Fruit fly (Drosophila melanogaster) Kc167 (cell line): ENCODE measurements around the gene LysP.
"Not testable (repeated sequence)": the region's sequence is repeated elsewhere in the genome, so short reads cannot be mapped to it uniquely, and the experiment has no call there.

Source experiments
- Myc ChIP-seq: fragments of >200 bp; optimal IDR thresholded peaks from 2 replicates; lab custom pipeline; 2017; ENCODE audit warnings: missing external identifiers
- Sin3A ChIP-seq: fragments of >200 bp; optimal IDR thresholded peaks from 2 replicates; lab custom pipeline; 2018; ENCODE audit warnings: missing external identifiers
- h ChIP-seq: fragments of >200 bp; optimal IDR thresholded peaks from 3 replicates; lab custom pipeline; 2018; ENCODE audit warnings: missing external identifiers
- insv ChIP-seq: fragments of >200 bp; optimal IDR thresholded peaks from 3 replicates; lab custom pipeline; 2018; ENCODE audit warnings: missing external identifiers
- psq ChIP-seq: fragments of >200 bp; optimal IDR thresholded peaks from 2 replicates; lab custom pipeline; 2017; ENCODE audit warnings: missing external identifiers
- ttk ChIP-seq: sonication (Bioruptor generic); optimal IDR thresholded peaks from 2 replicates; lab custom pipeline; 2017; ENCODE audit warnings: missing external identifiers

LysP gene

DNA sequence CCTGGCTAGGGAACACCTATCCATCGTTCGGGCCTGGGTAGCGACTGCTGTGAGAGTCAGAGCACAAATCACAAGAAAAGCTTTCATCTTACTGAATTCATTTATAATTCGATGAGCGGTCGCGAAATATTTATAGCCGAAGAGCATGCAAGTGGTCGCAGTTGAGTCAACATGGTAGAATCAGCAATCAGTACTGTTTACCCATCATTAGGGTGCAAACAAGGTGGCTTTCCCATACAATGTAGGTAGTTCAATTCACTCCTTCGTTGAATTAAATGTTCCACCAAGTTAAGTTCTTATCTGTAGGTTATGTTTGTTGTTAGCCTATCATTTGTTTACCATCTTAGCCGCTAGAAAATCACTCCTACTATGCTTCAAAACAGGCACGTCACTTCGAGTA lies at the start of gene LysP:
Gene LysP, minus strand, starts transcription at position 101 of the 400 bp plus-strand sequence.
- no peak for TF ChIP-seq ttk (lab: Kevin White, UChicago)
- no peak for TF ChIP-seq Myc (lab: Kevin White, UChicago)
- TF ChIP-seq psq: no peak
- no peak for TF ChIP-seq h (lab: Kevin White, UChicago)
- no peak for TF ChIP-seq Sin3A
- no peak for TF ChIP-seq insv

DNA sequence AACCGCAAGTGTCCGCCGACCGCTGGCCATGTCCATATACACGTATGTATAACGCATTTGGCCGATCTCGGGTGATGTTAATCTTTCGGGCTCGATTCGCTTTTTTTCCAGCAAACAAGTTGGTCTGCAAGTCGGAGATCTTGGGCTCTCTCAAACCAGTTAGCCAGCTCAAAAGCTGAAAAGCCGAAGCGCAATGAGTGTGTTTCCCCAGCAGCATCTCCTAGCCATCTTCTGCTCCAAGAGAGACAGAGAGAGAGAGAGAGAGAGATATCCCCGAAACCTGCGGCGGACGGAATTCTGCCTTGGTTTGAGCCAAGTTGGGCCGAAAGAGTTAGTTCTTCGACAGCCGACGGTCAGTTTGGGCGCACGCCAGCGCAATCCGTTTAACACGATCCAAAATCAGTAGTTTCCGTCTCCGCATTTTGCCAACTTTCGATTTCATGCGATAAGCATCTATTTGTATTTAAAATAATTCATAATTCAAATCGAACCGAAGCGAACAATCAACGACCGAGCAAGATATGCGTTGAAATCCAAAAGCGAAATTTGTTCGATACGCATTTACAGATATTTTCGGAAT lies 47.0 kb upstream of the LysP start:
- no peak for TF ChIP-seq Sin3A
- TF ChIP-seq h (lab: Kevin White, UChicago): no peak
- TF ChIP-seq ttk (lab: Kevin White, UChicago): no peak
- TF ChIP-seq Myc (lab: Kevin White, UChicago): no peak
- no peak for TF ChIP-seq psq
- no peak for TF ChIP-seq insv

DNA sequence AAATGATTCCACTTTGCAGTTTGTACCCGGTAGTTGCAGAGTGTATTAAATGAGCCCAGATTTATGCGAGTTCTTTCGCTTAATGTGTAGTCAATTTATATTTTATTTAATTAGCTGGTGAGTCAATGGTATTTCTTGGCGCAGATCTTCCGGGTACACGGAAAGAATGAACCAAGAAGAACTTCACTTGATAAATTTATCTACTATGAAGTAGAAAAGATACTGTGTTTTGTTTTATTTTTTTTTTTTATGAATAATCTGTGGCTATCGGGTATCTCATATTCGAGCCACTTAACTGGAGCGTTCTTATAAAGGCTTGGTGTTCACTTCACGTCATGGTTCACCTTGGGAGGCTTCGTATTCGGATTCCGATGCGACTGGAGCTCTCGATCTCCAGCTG lies 46.5 kb upstream of the LysP start:
- no peak for TF ChIP-seq insv
- no peak for TF ChIP-seq ttk (lab: Kevin White, UChicago)
- TF ChIP-seq h (lab: Kevin White, UChicago): no peak
- TF ChIP-seq Myc (lab: Kevin White, UChicago): no peak
- TF ChIP-seq Sin3A: no peak
- no peak for TF ChIP-seq psq

DNA sequence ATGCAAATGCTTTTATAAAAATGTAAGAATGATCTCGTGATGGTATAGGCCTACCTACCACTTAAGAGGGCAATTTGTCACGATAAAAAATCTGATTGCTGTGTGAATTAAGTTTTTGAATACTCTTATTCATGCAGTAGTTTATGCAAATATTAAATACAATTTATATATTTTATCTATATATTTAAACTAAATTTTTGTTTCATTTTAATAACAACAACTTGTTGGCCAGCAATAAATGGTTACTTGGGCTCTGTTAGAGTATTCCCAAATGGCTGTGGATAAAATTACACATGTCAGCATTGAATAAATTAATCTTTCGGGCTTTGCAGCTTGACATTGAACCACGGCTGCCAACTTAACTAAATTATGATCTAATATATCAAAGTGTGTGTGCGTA lies 40.1 kb upstream of the LysP start:
- TF ChIP-seq psq: no peak
- no peak for TF ChIP-seq Myc (lab: Kevin White, UChicago)
- TF ChIP-seq h (lab: Kevin White, UChicago): no peak
- no peak for TF ChIP-seq ttk (lab: Kevin White, UChicago)
- TF ChIP-seq Sin3A: no peak
- no peak for TF ChIP-seq insv

DNA sequence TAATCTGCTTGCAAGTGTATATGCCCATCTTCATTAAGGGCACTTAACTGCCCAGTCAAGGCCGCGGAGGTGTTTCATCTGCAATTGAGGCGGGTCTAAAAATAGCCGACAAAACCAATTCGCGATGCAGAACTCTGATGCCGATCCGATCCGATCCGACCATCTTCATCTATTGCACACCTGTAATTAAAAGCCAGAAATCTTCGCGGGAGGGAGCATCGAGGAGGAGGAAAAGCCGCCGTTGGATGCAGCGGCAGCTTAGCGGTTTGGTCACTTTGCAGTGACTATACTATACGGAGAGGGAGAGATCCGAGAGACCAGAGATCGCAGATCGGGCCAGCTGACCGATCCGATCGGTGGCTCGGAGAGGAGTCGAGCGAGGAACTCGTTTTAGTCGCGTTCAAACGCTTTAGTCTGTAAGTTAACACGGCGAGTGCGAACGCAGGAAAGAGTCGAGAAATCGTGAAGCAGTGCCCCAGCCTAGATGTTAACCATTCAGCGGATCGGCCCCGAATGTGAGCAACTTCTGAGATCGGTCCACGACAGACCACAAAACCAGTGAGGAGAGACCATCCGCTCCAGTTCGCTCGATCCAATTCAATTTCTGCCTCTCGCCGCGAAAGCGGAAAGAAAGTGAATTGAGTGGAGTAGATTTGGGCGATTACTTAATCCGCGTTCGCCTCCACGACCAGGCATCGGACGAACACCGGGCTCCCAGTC lies 37.7 kb upstream of the LysP start, which contains the start of gene tfc:
Gene tfc, plus strand, starts transcription at position 389 of the 720 bp plus-strand sequence.
- TF ChIP-seq insv (no peak), Sin3A (no peak), psq (no peak), ttk (lab: Kevin White, UChicago) (no peak), h (lab: Kevin White, UChicago) (no peak), Myc (lab: Kevin White, UChicago) (no peak)

DNA sequence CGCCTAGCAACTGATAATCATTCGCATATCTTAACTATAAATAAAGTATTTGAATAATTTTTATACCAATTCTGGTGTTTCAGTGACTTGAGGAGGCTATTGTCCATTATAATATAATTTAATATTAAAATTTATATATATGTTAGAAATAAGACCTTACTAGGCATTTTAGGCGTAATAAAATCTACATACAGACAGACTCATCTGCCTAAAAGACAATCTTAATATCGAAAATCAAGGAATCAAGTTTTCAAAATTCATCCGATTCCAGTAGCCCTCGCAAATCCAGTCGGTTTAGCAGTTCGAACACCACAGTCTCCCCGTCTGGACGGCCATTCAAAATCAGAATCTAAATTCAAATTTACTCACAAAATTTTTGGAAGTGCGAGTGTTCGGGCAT lies 33.2 kb upstream of the LysP start, which contains the start of the genes CG9130 and CG9133:
Gene CG9130, plus strand, starts transcription at position 301 of the 400 bp plus-strand sequence.
Gene CG9133, plus strand, starts transcription at position 301 of the 400 bp plus-strand sequence.
- TF ChIP-seq insv: no peak

DNA sequence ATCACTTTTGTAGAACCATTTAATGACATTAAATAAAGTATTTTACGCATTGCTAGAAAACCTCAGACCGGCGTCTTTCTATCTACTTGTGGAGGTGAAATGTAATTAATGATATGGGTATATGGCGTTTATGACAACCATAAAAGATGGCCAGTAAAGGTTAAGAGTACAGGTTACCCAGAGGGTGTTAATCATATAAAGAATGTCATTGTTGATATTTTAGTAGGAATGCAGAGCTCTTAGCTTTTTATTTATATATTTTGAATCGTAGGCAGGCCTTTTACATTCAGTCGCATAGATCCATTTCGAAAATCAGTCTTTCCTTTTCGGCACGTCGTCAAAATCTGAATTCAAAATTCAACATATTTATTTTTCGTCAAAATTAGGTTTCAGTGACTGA lies 31.9 kb upstream of the LysP start, which contains the start of gene Bfc:
Gene Bfc, plus strand, starts transcription at position 301 of the 400 bp plus-strand sequence.
- TF ChIP-seq ttk (lab: Kevin White, UChicago): no peak
- TF ChIP-seq Myc (lab: Kevin White, UChicago): no peak
- no peak for TF ChIP-seq psq
- no peak for TF ChIP-seq insv
- TF ChIP-seq h (lab: Kevin White, UChicago): no peak
- no peak for TF ChIP-seq Sin3A

DNA sequence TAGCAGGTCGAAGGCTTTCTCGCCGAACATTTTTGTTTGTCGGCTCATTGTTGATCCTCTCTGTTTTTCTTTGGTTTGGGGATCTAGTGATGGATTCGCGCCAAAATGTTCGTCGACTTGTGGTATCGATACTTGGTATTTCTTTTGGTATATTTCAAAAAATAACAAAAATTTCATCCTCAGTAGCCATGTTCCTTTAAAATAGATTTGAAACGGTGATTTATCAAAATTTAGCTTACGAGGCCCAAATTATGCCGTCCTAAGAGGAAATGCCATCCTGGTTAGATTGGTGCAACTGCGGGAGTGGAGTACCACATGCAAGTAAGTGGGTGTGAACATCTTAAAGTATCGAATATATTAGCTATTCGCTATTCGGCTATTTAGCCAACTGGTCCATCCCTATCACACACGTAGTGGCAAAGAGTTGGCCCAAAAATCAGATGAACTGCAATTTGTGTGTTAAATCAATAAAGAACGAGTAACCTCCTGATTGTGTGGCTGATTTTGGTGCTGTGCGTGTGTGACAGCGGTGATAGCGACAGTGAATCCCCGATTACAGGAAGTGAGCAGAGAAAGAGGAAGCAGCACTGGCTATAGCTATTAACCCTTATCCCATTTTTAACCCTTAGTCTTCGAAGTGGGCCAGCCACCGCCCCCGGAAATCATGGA lies 29.3 kb upstream of the LysP start, which contains the start of the genes Psf1 and Sac1:
Gene Psf1, minus strand, starts transcription at position 51 of the 669 bp plus-strand sequence.
Gene Sac1, plus strand, starts transcription at position 191 of the 669 bp plus-strand sequence.
- TF ChIP-seq h (lab: Kevin White, UChicago): no peak
- TF ChIP-seq psq: no peak
- TF ChIP-seq Myc (lab: Kevin White, UChicago): no peak
- no peak for TF ChIP-seq insv
- TF ChIP-seq Sin3A: no peak
- TF ChIP-seq ttk (lab: Kevin White, UChicago): no peak

DNA sequence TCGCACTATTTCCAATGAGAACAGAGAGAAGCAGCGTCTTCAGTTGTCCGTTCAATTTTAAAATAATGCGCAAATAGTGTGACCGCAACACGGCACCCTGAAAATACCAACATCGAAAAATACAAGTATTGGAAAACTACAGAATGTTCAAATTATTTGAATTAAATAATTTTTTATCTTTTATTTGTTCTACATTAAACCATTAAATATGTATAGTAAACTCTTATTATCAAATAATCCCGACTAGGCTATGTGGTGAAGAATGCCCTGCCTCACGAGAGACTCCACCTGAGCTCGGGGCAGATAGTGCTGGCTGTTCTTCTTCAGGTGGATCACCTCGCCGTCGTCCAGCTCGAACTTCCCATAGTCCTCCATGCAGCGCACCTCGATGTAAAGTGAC lies 28.3 kb upstream of the LysP start, which contains the start of gene CG32318:
Gene CG32318, minus strand, starts transcription at position 101 of the 400 bp plus-strand sequence.
- TF ChIP-seq Sin3A, insv, psq: not testable (repeated sequence)

DNA sequence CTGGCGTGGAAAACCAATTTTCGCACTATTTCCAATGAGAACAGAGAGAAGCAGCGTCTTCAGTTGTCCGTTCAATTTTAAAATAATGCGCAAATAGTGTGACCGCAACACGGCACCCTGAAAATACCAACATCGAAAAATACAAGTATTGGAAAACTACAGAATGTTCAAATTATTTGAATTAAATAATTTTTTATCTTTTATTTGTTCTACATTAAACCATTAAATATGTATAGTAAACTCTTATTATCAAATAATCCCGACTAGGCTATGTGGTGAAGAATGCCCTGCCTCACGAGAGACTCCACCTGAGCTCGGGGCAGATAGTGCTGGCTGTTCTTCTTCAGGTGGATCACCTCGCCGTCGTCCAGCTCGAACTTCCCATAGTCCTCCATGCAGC lies 27.3 kb upstream of the LysP start, which contains the start of gene Klp61F:
Gene Klp61F, minus strand, starts transcription at position 101 of the 400 bp plus-strand sequence.
- not testable (repeated sequence) for TF ChIP-seq Sin3A; insv; Myc (lab: Kevin White, UChicago)

DNA sequence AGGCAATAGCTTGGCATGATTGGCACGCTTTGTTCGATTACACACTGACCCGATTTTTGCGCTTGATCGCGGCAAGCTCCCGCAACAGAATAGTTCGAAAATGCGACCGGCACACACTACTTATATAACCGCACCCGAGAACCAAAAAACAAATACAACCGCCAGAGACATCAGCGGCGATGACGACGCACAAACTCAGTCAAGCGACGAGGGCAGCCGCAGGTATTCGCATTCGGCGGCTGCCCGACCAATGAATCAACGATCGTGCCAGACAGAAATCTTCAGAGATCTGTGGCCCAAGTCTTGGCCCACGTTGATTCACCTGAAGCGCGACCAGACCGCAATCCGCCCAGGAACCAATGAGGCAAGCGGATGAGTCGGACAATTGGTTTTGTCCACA lies 19.7 kb upstream of the LysP start, which contains the start of gene CG9192:
Gene CG9192, minus strand, starts transcription at position 101 of the 400 bp plus-strand sequence.
- TF ChIP-seq Myc (lab: Kevin White, UChicago) (no peak), psq (no peak), insv (no peak), ttk (lab: Kevin White, UChicago) (no peak), h (lab: Kevin White, UChicago) (no peak), Sin3A (no peak)

DNA sequence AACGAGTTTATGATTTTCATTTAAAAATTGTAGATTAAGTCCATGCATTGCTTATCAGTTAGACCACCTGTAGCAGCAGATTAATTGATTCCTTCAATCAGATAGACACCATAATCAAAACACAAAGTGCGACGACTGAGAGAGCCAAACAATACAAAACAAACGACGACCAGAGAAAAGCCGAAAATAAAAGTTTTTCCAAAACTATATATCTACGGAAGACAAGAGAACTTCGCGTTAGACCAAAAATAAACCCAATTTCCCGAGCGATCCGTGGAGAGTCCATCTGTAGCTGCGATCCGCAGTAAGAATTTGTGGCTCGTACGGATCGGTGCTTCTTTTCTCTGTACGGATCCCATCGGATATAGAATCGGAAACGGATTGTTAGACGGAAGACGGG lies 16.9 kb upstream of the LysP start, which contains the start of gene galene:
Gene galene, plus strand, starts transcription at position 301 of the 400 bp plus-strand sequence.
- no peak for TF ChIP-seq psq
- no peak for TF ChIP-seq insv
- TF ChIP-seq Sin3A: no peak
- no peak for TF ChIP-seq h (lab: Kevin White, UChicago)
- no peak for TF ChIP-seq Myc (lab: Kevin White, UChicago)
- TF ChIP-seq ttk (lab: Kevin White, UChicago): no peak
